Worm (Caenorhabditis elegans): ENCODE measurements around the gene ets-6.
A peak's percentile ranks its signal among the peaks of the same experiment; 100 is the strongest.

Gene ets-6

ce11 chrV:7603404-7603803 is 23.1 kb upstream of the ets-6 start, which contains the start of gene C50E3.11:
Gene C50E3.11 (minus strand): TSS chrV:7603486.
- TF ChIP-seq nhr-76 (tag; optimal IDR thresholded peaks at IDR 0.05) (no peak), egl-27 (tag; optimal IDR thresholded peaks at IDR 0.05) (no peak), fos-1 (tag; optimal IDR thresholded peaks at IDR 0.05) (no peak), eor-1 (tag; optimal IDR thresholded peaks at IDR 0.05) (no peak), snpc-4 (tag; optimal IDR thresholded peaks at IDR 0.05) (no peak)

- no peak for TF ChIP-seq ceh-9 (tag; optimal IDR thresholded peaks at IDR 0.05)
- no peak for TF ChIP-seq ama-1 (optimal IDR thresholded peaks at IDR 0.05)
- TF ChIP-seq pqm-1 (tag; optimal IDR thresholded peaks at IDR 0.05) = no peak
- no peak for TF ChIP-seq eor-1 (tag; optimal IDR thresholded peaks at IDR 0.05)
- TF ChIP-seq unc-62 (GFP tag; optimal IDR thresholded peaks at IDR 0.05) = no peak
- no peak for TF ChIP-seq snpc-4 (tag; optimal IDR thresholded peaks at IDR 0.05)
Observed at ce11 chrV:7601443-7601842, 21.1 kb upstream of the ets-6 start, which contains the start of gene scl-26. Gene scl-26 (minus strand): TSS chrV:7601543.

ce11 chrV:7600149-7600548 is 19.8 kb upstream of the ets-6 start, which contains the start of gene C50E3.9:
Gene C50E3.9 (minus strand): TSS chrV:7600249.
- TF ChIP-seq daf-12 (tag; optimal IDR thresholded peaks at IDR 0.05) (no peak), snpc-4 (tag; optimal IDR thresholded peaks at IDR 0.05) (no peak), elt-1 (tag; optimal IDR thresholded peaks at IDR 0.05) (no peak), ceh-82 (tag; optimal IDR thresholded peaks at IDR 0.05) (no peak), ceh-16 (tag; optimal IDR thresholded peaks at IDR 0.05) (no peak), egl-5 (tag; optimal IDR thresholded peaks at IDR 0.05) (no peak), fos-1 (tag; optimal IDR thresholded peaks at IDR 0.05) (no peak), nhr-25 (tag; optimal IDR thresholded peaks at IDR 0.05) (no peak), fkh-10 (GFP tag; optimal IDR thresholded peaks at IDR 0.05) (no peak)

- no peak for TF ChIP-seq ama-1 (optimal IDR thresholded peaks at IDR 0.05)
Observed at ce11 chrV:7598269-7598668, 17.9 kb upstream of the ets-6 start, which contains the start of gene C50E3.7. Gene C50E3.7 (minus strand): TSS chrV:7598369.

- TF ChIP-seq aly-2 (tag; optimal IDR thresholded peaks at IDR 0.05) (no peak), nhr-23 (tag; optimal IDR thresholded peaks at IDR 0.05) (no peak), snpc-4 (tag; optimal IDR thresholded peaks at IDR 0.05) (peak; percentile 6)
Observed at ce11 chrV:7595132-7595531, 14.8 kb upstream of the ets-6 start.

- TF ChIP-seq fkh-10 (GFP tag; optimal IDR thresholded peaks at IDR 0.05) = no peak
- no peak for TF ChIP-seq elt-1 (tag; optimal IDR thresholded peaks at IDR 0.05)
- TF ChIP-seq nhr-23 (tag; optimal IDR thresholded peaks at IDR 0.05) = no peak
- no peak for TF ChIP-seq elt-3 (tag; optimal IDR thresholded peaks at IDR 0.05)
- no peak for TF ChIP-seq nhr-12 (tag; optimal IDR thresholded peaks at IDR 0.05)
- no peak for TF ChIP-seq ceh-82 (tag; optimal IDR thresholded peaks at IDR 0.05)
- TF ChIP-seq unc-39 (tag; optimal IDR thresholded peaks at IDR 0.05) = no peak
- TF ChIP-seq mml-1 (tag; optimal IDR thresholded peaks at IDR 0.05) = no peak
- no peak for TF ChIP-seq skn-1 (tag; optimal IDR thresholded peaks at IDR 0.05)
- TF ChIP-seq nhr-28 (tag; optimal IDR thresholded peaks at IDR 0.05) = no peak
- no peak for TF ChIP-seq snpc-4 (tag; optimal IDR thresholded peaks at IDR 0.05)
- no peak for TF ChIP-seq nhr-43 (tag; optimal IDR thresholded peaks at IDR 0.05; ENCODE audit: poor library complexity, severe bottlenecking)
- TF ChIP-seq ZK546.5 (tag; optimal IDR thresholded peaks at IDR 0.05) = no peak
- no peak for TF ChIP-seq nhr-67 (tag; optimal IDR thresholded peaks at IDR 0.05)
- no peak for TF ChIP-seq mdl-1 (tag; optimal IDR thresholded peaks at IDR 0.05)
- no peak for TF ChIP-seq hmg-11 (tag; optimal IDR thresholded peaks at IDR 0.05)
Observed at ce11 chrV:7590454-7590853, 10.1 kb upstream of the ets-6 start, which contains the start of gene C50E3.6. Gene C50E3.6 (minus strand): TSS chrV:7590554.

- no peak for TF ChIP-seq zag-1 (tag; optimal IDR thresholded peaks at IDR 0.05)
- no peak for TF ChIP-seq fkh-10 (GFP tag; optimal IDR thresholded peaks at IDR 0.05)
- TF ChIP-seq unc-39 (tag; optimal IDR thresholded peaks at IDR 0.05) = no peak
- no peak for TF ChIP-seq sea-2 (GFP tag; optimal IDR thresholded peaks at IDR 0.05)
- TF ChIP-seq daf-12 (tag; optimal IDR thresholded peaks at IDR 0.05) = no peak
- TF ChIP-seq nhr-25 (tag; optimal IDR thresholded peaks at IDR 0.05) = no peak
- TF ChIP-seq ceh-9 (tag; optimal IDR thresholded peaks at IDR 0.05) = no peak
- no peak for TF ChIP-seq nhr-76 (tag; optimal IDR thresholded peaks at IDR 0.05)
- TF ChIP-seq skn-1 (tag; optimal IDR thresholded peaks at IDR 0.05) = no peak
- no peak for TF ChIP-seq egl-5 (tag; optimal IDR thresholded peaks at IDR 0.05)
- peak; percentile 74 for TF ChIP-seq hmg-11 (tag; optimal IDR thresholded peaks at IDR 0.05)
- TF ChIP-seq mml-1 (tag; optimal IDR thresholded peaks at IDR 0.05) = no peak
- TF ChIP-seq mdl-1 (tag; optimal IDR thresholded peaks at IDR 0.05) = no peak
- no peak for TF ChIP-seq egl-27 (tag; optimal IDR thresholded peaks at IDR 0.05)
- no peak for TF ChIP-seq ceh-16 (tag; optimal IDR thresholded peaks at IDR 0.05)
- no peak for TF ChIP-seq lsy-12 (tag; optimal IDR thresholded peaks at IDR 0.05)
- TF ChIP-seq ztf-11 (tag; optimal IDR thresholded peaks at IDR 0.05) = no peak
- no peak for TF ChIP-seq jun-1 (tag; optimal IDR thresholded peaks at IDR 0.05)
- TF ChIP-seq pha-4 (tag; optimal IDR thresholded peaks at IDR 0.05) = peak; percentile 79
- TF ChIP-seq nhr-237 (tag; optimal IDR thresholded peaks at IDR 0.05) = no peak
- peak; percentile 7 for TF ChIP-seq elt-2 (tag; optimal IDR thresholded peaks at IDR 0.05)
- TF ChIP-seq eor-1 (tag; optimal IDR thresholded peaks at IDR 0.05) = no peak
- no peak for TF ChIP-seq nhr-67 (tag; optimal IDR thresholded peaks at IDR 0.05)
- TF ChIP-seq elt-3 (tag; optimal IDR thresholded peaks at IDR 0.05) = no peak
- peak; percentile 70 for TF ChIP-seq lin-15B (tag; optimal IDR thresholded peaks at IDR 0.05)
- peak; percentile 70 for TF ChIP-seq nfya-1 (tag; optimal IDR thresholded peaks at IDR 0.05; ENCODE audit: insufficient read depth)
- peak; percentile 43 for TF ChIP-seq nhr-23 (tag; optimal IDR thresholded peaks at IDR 0.05)
Observed at ce11 chrV:7587637-7588036, 7.3 kb upstream of the ets-6 start, which contains the start of the genes F19F10.11 and C50E3.5. Gene F19F10.11 (minus strand): TSS chrV:7587704. Gene C50E3.5 (plus strand): TSS chrV:7587996.

Measured in whole organism, L3 larva.